Fruit fly (Drosophila melanogaster): ENCODE data around the gene Spn28Dc.

- no peak for TF ChIP-seq pan (optimal IDR thresholded peaks at IDR 0.05)
- TF ChIP-seq CG8478 (optimal IDR thresholded peaks at IDR 0.05) = no peak
- no peak for TF ChIP-seq EcR (GFP tag; optimal IDR thresholded peaks at IDR 0.05)
- no peak for TF ChIP-seq psq (optimal IDR thresholded peaks at IDR 0.05)
- no peak for TF ChIP-seq Dll (optimal IDR thresholded peaks at IDR 0.05)
- TF ChIP-seq usp (GFP tag; optimal IDR thresholded peaks at IDR 0.05) = no peak
Observed at dm6 chr2L:8012551-8012950, 5.5 kb upstream of the Spn28Dc start.

Measured in whole organism.